Fruit fly (Drosophila melanogaster): ENCODE results near the gene CG33928.
A peak's percentile ranks its signal among the peaks of the same experiment; 100 is the strongest.

Gene CG33928

DNA sequence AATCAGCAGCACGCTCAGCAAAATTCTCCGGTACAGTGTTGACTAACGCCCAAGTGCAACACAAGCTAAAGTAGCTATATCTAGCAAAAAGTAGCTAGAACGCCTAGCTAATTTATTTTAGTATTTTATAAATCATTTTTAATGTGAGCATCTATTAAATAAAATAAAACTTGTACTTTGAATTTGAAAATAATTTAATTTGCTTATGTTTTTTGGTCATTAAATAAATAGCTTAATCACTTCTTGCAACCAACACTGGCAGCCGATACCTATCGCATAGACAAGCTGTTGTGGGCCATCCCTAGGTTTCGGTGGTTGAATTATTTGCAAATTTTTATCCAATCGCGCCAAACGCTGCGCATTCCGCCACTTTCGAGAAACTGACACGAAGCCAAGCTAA is 26.0 kb downstream of the CG33928 start, which contains the start of the genes Polr2J and CG15141 (continued):
- TF ChIP-seq org-1 (GFP tag; optimal IDR thresholded peaks at IDR 0.05) (peak; percentile 19), CG15514 (GFP tag; optimal IDR thresholded peaks at IDR 0.05) (peak; percentile 78), dan (GFP tag; IDR thresholded peaks at IDR 0.05) (no peak), Bgb (GFP tag; IDR thresholded peaks at IDR 0.05; ENCODE audit: partially characterized antibody) (peak; percentile 80), CG9876 (GFP tag; optimal IDR thresholded peaks at IDR 0.05) (peak; percentile 41), CG11247 (GFP tag; IDR thresholded peaks at IDR 0.05) (peak; percentile 82), Fer2 (tag; optimal IDR thresholded peaks at IDR 0.05) (peak; percentile 66), Ets97D (GFP tag; optimal IDR thresholded peaks at IDR 0.05) (peak; percentile 69), exex (tag; optimal IDR thresholded peaks at IDR 0.05) (peak; percentile 55), CG8924 (tag; optimal IDR thresholded peaks at IDR 0.05) (peak; percentile 90), ssp (GFP tag; IDR thresholded peaks at IDR 0.05) (peak; percentile 91), CG6254 (GFP tag; optimal IDR thresholded peaks at IDR 0.05) (peak; percentile 14), dmrt99B (tag; optimal IDR thresholded peaks at IDR 0.05) (no peak), CG4730 (GFP tag; IDR thresholded peaks at IDR 0.05) (peak; percentile 81), CG17802 (tag; optimal IDR thresholded peaks at IDR 0.05) (peak; percentile 59), Pdp1 (GFP tag; optimal IDR thresholded peaks at IDR 0.05) (peak in 1 of 2 experiments; percentile 75), schlank (tag; optimal IDR thresholded peaks at IDR 0.05) (peak; percentile 29), CG10267 (tag; optimal IDR thresholded peaks at IDR 0.05) (peak; percentile 99), fd96Cb (tag; optimal IDR thresholded peaks at IDR 0.05) (peak; percentile 81), en (GFP tag; optimal IDR thresholded peaks at IDR 0.05) (no peak), CG17829 (tag; optimal IDR thresholded peaks at IDR 0.05) (peak; percentile 91), MBD-R2 (GFP tag; IDR thresholded peaks at IDR 0.05) (peak; percentile 96), lilli (GFP tag; optimal IDR thresholded peaks at IDR 0.05) (peak; percentile 93), HLH54F (GFP tag; optimal IDR thresholded peaks at IDR 0.05) (peak; percentile 85), CG17186 (GFP tag; optimal IDR thresholded peaks at IDR 0.05) (peak; percentile 63), run (tag; optimal IDR thresholded peaks at IDR 0.05) (no peak), CG1832 (GFP tag; optimal IDR thresholded peaks at IDR 0.05) (no peak), pros (GFP tag; optimal IDR thresholded peaks at IDR 0.05) (no peak), pho (GFP tag; optimal IDR thresholded peaks at IDR 0.05) (peak; percentile 88), Six4 (GFP tag; optimal IDR thresholded peaks at IDR 0.05) (peak; percentile 63), CG7745 (tag; optimal IDR thresholded peaks at IDR 0.05) (no peak), CG15073 (GFP tag; optimal IDR thresholded peaks at IDR 0.05) (peak; percentile 10), bab2 (GFP tag; optimal IDR thresholded peaks at IDR 0.05) (peak; percentile 81), HLH3B (GFP tag; IDR thresholded peaks at IDR 0.05) (peak; percentile 84), hth (optimal IDR thresholded peaks at IDR 0.05) (no peak), amos (GFP tag; IDR thresholded peaks at IDR 0.05; ENCODE audit: partially characterized antibody) (peak; percentile 84), sr (GFP tag; IDR thresholded peaks at IDR 0.05) (no peak), CG32532 (GFP tag; IDR thresholded peaks at IDR 0.05) (peak; percentile 88), CG12659 (GFP tag; optimal IDR thresholded peaks at IDR 0.05) (peak; percentile 90), pita (GFP tag; optimal IDR thresholded peaks at IDR 0.05) (no peak), ftz-f1 (GFP tag; optimal IDR thresholded peaks at IDR 0.05) (no peak), Antp (GFP tag; optimal IDR thresholded peaks at IDR 0.05) (peak; percentile 54), Myb (GFP tag; optimal IDR thresholded peaks at IDR 0.05) (peak; percentile 45), Hr51 (GFP tag; optimal IDR thresholded peaks at IDR 0.05) (peak; percentile 83 to 87), pb (GFP tag; optimal IDR thresholded peaks at IDR 0.05) (peak; percentile 11), CTCF (GFP tag; optimal IDR thresholded peaks at IDR 0.05) (no peak), disco-r (GFP tag; optimal IDR thresholded peaks at IDR 0.05) (no peak), crp (GFP tag; optimal IDR thresholded peaks at IDR 0.05) (peak in 1 of 2 experiments; percentile 81), fd102C (GFP tag; optimal IDR thresholded peaks at IDR 0.05) (peak; percentile 18), CG8388 (GFP tag; optimal IDR thresholded peaks at IDR 0.05) (peak; percentile 77), Doc3 (GFP tag; IDR thresholded peaks at IDR 0.05; ENCODE audit: partially characterized antibody) (peak; percentile 83)
